Worm (Caenorhabditis elegans) whole organism, early embryonic: ENCODE measurements around the gene dop-2.

Source experiments
- ama-1 ChIP-seq: fragments of 150-350 bp; optimal IDR thresholded peaks from 2 replicates; lab custom pipeline; 2014
- flt-1 ChIP-seq: fragments of 200-800 bp; sonication (Bioruptor generic); IDR thresholded peaks from 2 replicates; pipeline ENCODE4 v1.3.6; 2022; ENCODE audit warnings: missing genetic modification characterization, missing compliant biosample characterization

DNA sequence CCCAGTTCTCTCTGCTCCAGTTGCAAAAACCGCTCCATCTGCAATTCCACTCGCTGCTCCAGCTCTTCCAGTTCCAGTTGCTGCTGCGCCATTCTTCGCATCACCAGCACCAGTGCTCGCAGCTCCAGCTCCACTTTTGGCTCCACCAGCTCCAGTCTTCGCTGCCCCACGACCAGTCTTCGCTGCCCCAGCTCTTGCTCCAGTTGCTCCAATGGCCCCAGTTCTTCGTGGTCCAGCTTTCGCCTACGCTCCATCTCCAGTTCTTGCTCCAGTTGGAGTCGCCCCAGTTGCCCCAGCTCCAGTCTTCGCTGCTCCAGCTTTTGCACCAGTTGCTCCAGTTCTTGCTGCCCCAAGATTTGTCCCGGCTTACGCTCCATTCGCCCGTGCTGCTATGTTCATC lies 12.1 kb downstream of the dop-2 start:
- TF ChIP-seq flt-1 (GFP tag; lab: Robert Waterston, UW) (no peak), ama-1 (no peak)
